Worm (Caenorhabditis elegans): ENCODE measurements around the gene F58F9.6.

Gene F58F9.6

ce11 chrIV:6269346-6269745 lies 31.9 kb upstream of the F58F9.6 start, which contains the start of gene srv-30:
srv-30 (minus strand) TSS chrIV:6269446.
- TF ChIP-seq lin-35 (GFP tag; optimal IDR thresholded peaks at IDR 0.05) (no peak), T07F8.4 (tag; optimal IDR thresholded peaks at IDR 0.05) (no peak), ceh-91 (GFP tag; IDR thresholded peaks at IDR 0.05) (no peak), mes-4 (tag; optimal IDR thresholded peaks at IDR 0.05) (no peak), Y95B8A.8 (GFP tag; IDR thresholded peaks at IDR 0.05) (no peak), ztf-26 (tag; optimal IDR thresholded peaks at IDR 0.05) (no peak), dox-1 (GFP tag; IDR thresholded peaks at IDR 0.05) (no peak), efl-1 (GFP tag; optimal IDR thresholded peaks at IDR 0.05) (no peak), xnd-1 (tag; optimal IDR thresholded peaks at IDR 0.05) (no peak), Y53F4B.3 (GFP tag; IDR thresholded peaks at IDR 0.05) (no peak), snpc-4 (GFP tag; optimal IDR thresholded peaks at IDR 0.05) (no peak), snpc-4 (tag; optimal IDR thresholded peaks at IDR 0.05) (no peak), chd-7 (tag; optimal IDR thresholded peaks at IDR 0.05) (no peak), K12H6.12 (tag; optimal IDR thresholded peaks at IDR 0.05) (no peak), B0261.1 (tag; optimal IDR thresholded peaks at IDR 0.05) (no peak), lin-54 (GFP tag; optimal IDR thresholded peaks at IDR 0.05) (no peak), F39B2.1 (GFP tag; IDR thresholded peaks at IDR 0.05) (no peak), F23B12.7 (tag; optimal IDR thresholded peaks at IDR 0.05; ENCODE audit: insufficient read depth) (no peak), ceh-27 (GFP tag; optimal IDR thresholded peaks at IDR 0.05) (no peak)

DNA sequence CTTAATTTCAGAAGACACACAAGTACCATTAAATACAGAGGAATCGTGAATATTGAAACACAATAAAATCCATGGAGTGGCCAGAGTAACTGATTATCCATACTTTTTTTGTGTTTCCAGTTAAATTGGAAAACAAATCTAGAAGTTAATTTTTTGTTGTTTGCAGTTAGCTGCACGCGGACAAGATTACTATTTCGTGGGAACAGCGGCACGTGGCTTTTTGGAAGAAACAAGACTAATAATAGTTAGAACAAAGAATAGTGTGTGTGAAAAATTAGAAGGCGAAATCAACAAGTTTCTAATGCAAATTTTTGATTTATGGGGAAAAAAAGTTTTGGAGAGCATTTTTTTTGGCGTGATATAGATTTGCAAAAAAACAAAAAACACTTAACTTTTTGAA lies 29.1 kb upstream of the F58F9.6 start, which contains the start of gene srv-29:
srv-29 (minus strand) TSS at position 101 of the 400 bp plus-strand sequence.
- TF ChIP-seq ztf-26 (tag; optimal IDR thresholded peaks at IDR 0.05) (no peak), F39B2.1 (GFP tag; IDR thresholded peaks at IDR 0.05) (no peak), let-526 (GFP tag; IDR thresholded peaks at IDR 0.05) (no peak), somi-1 (GFP tag; optimal IDR thresholded peaks at IDR 0.05) (no peak), nfya-2 (GFP tag; IDR thresholded peaks at IDR 0.05) (no peak), gei-17 (GFP tag; optimal IDR thresholded peaks at IDR 0.05) (no peak), mxl-1 (tag; optimal IDR thresholded peaks at IDR 0.05) (no peak)

DNA sequence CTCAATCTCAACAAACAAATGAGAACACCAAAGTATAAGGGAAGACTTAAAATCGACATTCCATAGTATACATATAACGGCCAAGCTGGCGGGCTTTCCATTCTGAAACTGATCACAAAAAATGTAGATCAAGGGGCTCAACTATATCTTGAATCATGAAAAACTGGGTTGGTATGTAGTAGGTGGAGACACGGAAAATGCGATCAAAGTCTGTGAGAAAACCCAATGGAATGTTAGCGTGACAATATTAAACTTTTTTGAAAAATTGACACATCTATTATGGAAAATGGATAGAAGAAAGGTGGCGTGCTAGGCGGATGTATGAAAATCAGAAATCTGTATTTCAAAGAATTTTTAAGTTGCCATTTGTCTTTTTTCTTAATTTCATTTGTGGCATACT lies 25.8 kb upstream of the F58F9.6 start, which contains the start of gene srv-28:
srv-28 (minus strand) TSS at position 101 of the 400 bp plus-strand sequence.
- TF ChIP-seq zim-3 (tag; optimal IDR thresholded peaks at IDR 0.05) (no peak), him-1 (tag; optimal IDR thresholded peaks at IDR 0.05) (no peak), aptf-3 (GFP tag; IDR thresholded peaks at IDR 0.05) (no peak), F33H1.4 (GFP tag; IDR thresholded peaks at IDR 0.05) (no peak), attf-6 (GFP tag; IDR thresholded peaks at IDR 0.05) (no peak), mxl-1 (tag; optimal IDR thresholded peaks at IDR 0.05) (no peak), die-1 (tag; optimal IDR thresholded peaks at IDR 0.05) (no peak)

DNA sequence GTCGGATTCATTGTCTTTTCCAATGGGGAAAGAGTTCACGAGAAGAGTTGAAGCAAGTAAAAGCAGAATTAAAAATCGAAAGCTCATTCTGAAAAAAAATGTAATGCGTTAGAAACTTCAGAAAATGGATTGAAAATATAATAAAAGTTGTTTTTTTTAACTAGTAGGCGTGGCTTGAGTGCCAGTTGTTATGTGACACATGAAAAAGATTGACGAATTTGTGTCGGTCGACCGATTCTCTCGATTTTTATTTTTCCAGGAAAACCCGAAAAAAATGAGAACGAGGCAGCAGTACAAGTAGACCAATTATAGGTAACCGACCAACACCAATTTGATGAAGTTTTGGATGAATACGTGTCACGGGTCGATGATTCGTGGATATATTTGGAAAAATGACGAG lies 22.3 kb upstream of the F58F9.6 start, which contains the start of gene nlp-16:
nlp-16 (minus strand) TSS at position 101 of the 400 bp plus-strand sequence.
- no peak for TF ChIP-seq ceh-40 (GFP tag; IDR thresholded peaks at IDR 0.05)
- no peak for TF ChIP-seq Y95B8A.8 (GFP tag; IDR thresholded peaks at IDR 0.05)
- TF ChIP-seq tbx-9 (tag; optimal IDR thresholded peaks at IDR 0.05; ENCODE audit: borderline replicate concordance): no peak
- no peak for TF ChIP-seq nhr-90 (tag; optimal IDR thresholded peaks at IDR 0.05)
- no peak for TF ChIP-seq sptf-2 (GFP tag; optimal IDR thresholded peaks at IDR 0.05)
- TF ChIP-seq nhr-120 (GFP tag; IDR thresholded peaks at IDR 0.05): no peak
- no peak for TF ChIP-seq lir-1 (GFP tag; conservative IDR thresholded peaks at IDR 0.05)
- TF ChIP-seq ama-1 (optimal IDR thresholded peaks at IDR 0.05): no peak
- no peak for TF ChIP-seq ama-1 (GFP tag; optimal IDR thresholded peaks at IDR 0.05)
- TF ChIP-seq B0019.2 (GFP tag; conservative IDR thresholded peaks at IDR 0.05): no peak
- TF ChIP-seq hmg-1.2 (GFP tag; IDR thresholded peaks at IDR 0.05): no peak

Measured in whole organism, young adult.